Worm (Caenorhabditis elegans) whole organism, L3 larva: ENCODE measurements around the gene unc-46.

ENCODE experiments used
- ZK546.5 ChIP-seq: sonication (generic microtip); optimal IDR thresholded peaks from 2 replicates; lab custom pipeline; 2017; ENCODE audit warnings: missing biosample characterization, missing genetic modification characterization
- aly-2 ChIP-seq: fragments of 150-350 bp; optimal IDR thresholded peaks from 2 replicates; lab custom pipeline; 2014; ENCODE audit warnings: missing biosample characterization, missing genetic modification characterization
- ama-1 ChIP-seq: fragments of 150-350 bp; optimal IDR thresholded peaks from 2 replicates; lab custom pipeline; 2018
- ceh-16 ChIP-seq: sonication (generic microtip); optimal IDR thresholded peaks from 2 replicates; lab custom pipeline; 2017; ENCODE audit warnings: missing biosample characterization, missing genetic modification characterization
- daf-12 ChIP-seq: fragments of 150-350 bp; optimal IDR thresholded peaks from 2 replicates; lab custom pipeline; 2014; ENCODE audit warnings: missing biosample characterization, missing genetic modification reagents, missing genetic modification characterization
- egl-27 ChIP-seq: sonication (generic microtip); optimal IDR thresholded peaks from 4 replicates; lab custom pipeline; 2017; ENCODE audit warnings: missing biosample characterization, missing genetic modification reagents, missing genetic modification characterization
- elt-1 ChIP-seq: fragments of 150-350 bp; optimal IDR thresholded peaks from 2 replicates; lab custom pipeline; 2014; ENCODE audit warnings: missing biosample characterization, missing genetic modification characterization
- elt-3 ChIP-seq, 3 experiments: fragments of 150-350 bp in 1 of 3; sonication (generic microtip) in 2 of 3; optimal IDR thresholded peaks; 2 replicates in 2 of 3; 4 replicates in 1 of 3; lab custom pipeline; 2014 to 2017; ENCODE audit warnings: missing biosample characterization in 3 of 3, missing genetic modification characterization in 3 of 3
- eor-1 ChIP-seq, 2 experiments: fragments of 150-350 bp; optimal IDR thresholded peaks; 2 replicates each; lab custom pipeline; 2014 to 2018; ENCODE audit warnings: missing biosample characterization in 2 of 2, missing genetic modification characterization in 2 of 2
- fkh-10 ChIP-seq: sonication (generic microtip); optimal IDR thresholded peaks from 2 replicates; lab custom pipeline; 2017; ENCODE audit warnings: missing biosample characterization, missing genetic modification reagents, missing genetic modification characterization
- hmg-11 ChIP-seq: sonication (generic microtip); optimal IDR thresholded peaks from 2 replicates; lab custom pipeline; 2016; ENCODE audit warnings: missing genetic modification characterization, missing compliant biosample characterization
- jun-1 ChIP-seq: fragments of 150-350 bp; optimal IDR thresholded peaks from 2 replicates; lab custom pipeline; 2014; ENCODE audit warnings: missing biosample characterization, missing genetic modification reagents, missing genetic modification characterization
- lin-15B ChIP-seq: fragments of 150-350 bp; optimal IDR thresholded peaks from 2 replicates; lab custom pipeline; 2014; ENCODE audit warnings: missing biosample characterization, missing genetic modification characterization
- mdl-1 ChIP-seq: fragments of 150-350 bp; optimal IDR thresholded peaks from 2 replicates; lab custom pipeline; 2014; ENCODE audit warnings: missing biosample characterization, missing genetic modification characterization
- mml-1 ChIP-seq: fragments of 150-350 bp; sonication (generic microtip); optimal IDR thresholded peaks from 3 replicates; lab custom pipeline; 2014; ENCODE audit warnings: missing biosample characterization, missing genetic modification characterization
- nfya-1 ChIP-seq: sonication (generic microtip); optimal IDR thresholded peaks from 2 replicates; lab custom pipeline; 2017; ENCODE audit warnings: missing genetic modification characterization, mild to moderate bottlenecking, missing compliant biosample characterization, antibody characterized with exemption, moderate library complexity; ENCODE audit not compliant: insufficient read depth
- nhr-23 ChIP-seq: fragments of 150-350 bp; optimal IDR thresholded peaks from 2 replicates; lab custom pipeline; 2014; ENCODE audit warnings: missing biosample characterization, missing genetic modification reagents, missing genetic modification characterization
- nhr-237 ChIP-seq: fragments of 150-350 bp; optimal IDR thresholded peaks from 2 replicates; lab custom pipeline; 2014; ENCODE audit warnings: missing biosample characterization, missing genetic modification characterization
- nhr-25 ChIP-seq: sonication (generic microtip); optimal IDR thresholded peaks from 2 replicates; lab custom pipeline; 2017; ENCODE audit warnings: missing biosample characterization, missing genetic modification characterization
- nhr-28 ChIP-seq: fragments of 150-350 bp; optimal IDR thresholded peaks from 2 replicates; lab custom pipeline; 2014; ENCODE audit warnings: missing biosample characterization, missing genetic modification characterization
- nhr-43 ChIP-seq: sonication (generic microtip); optimal IDR thresholded peaks from 2 replicates; lab custom pipeline; 2016; ENCODE audit warnings: mild to moderate bottlenecking, missing genetic modification characterization, missing compliant biosample characterization; ENCODE audit not compliant: poor library complexity, severe bottlenecking
- nhr-67 ChIP-seq: fragments of 150-350 bp; optimal IDR thresholded peaks from 2 replicates; lab custom pipeline; 2014; ENCODE audit warnings: missing biosample characterization, missing genetic modification characterization
- pha-4 ChIP-seq: fragments of 150-350 bp; optimal IDR thresholded peaks from 2 replicates; lab custom pipeline; 2014; ENCODE audit warnings: missing biosample characterization, missing genetic modification reagents, missing genetic modification characterization
- pqm-1 ChIP-seq: fragments of 150-350 bp; optimal IDR thresholded peaks from 2 replicates; lab custom pipeline; 2017; ENCODE audit warnings: missing biosample characterization, missing genetic modification characterization, inconsistent platforms
- sea-2 ChIP-seq: fragments of 150-350 bp; sonication (generic microtip); optimal IDR thresholded peaks from 4 replicates; lab custom pipeline; 2014; ENCODE audit warnings: missing biosample characterization, missing genetic modification reagents, missing genetic modification characterization
- skn-1 ChIP-seq: fragments of 150-350 bp; optimal IDR thresholded peaks from 2 replicates; lab custom pipeline; 2014; ENCODE audit warnings: missing biosample characterization, missing genetic modification characterization
- snpc-4 ChIP-seq: fragments of 150-350 bp; optimal IDR thresholded peaks from 2 replicates; lab custom pipeline; 2014; ENCODE audit warnings: missing biosample characterization, missing genetic modification characterization
- tbx-2 ChIP-seq: sonication (generic microtip); optimal IDR thresholded peaks from 2 replicates; lab custom pipeline; 2016; ENCODE audit warnings: mild to moderate bottlenecking, missing genetic modification characterization, missing compliant biosample characterization
- unc-39 ChIP-seq: sonication (generic microtip); optimal IDR thresholded peaks from 4 replicates; lab custom pipeline; 2017; ENCODE audit warnings: missing biosample characterization, missing genetic modification characterization
- unc-62 ChIP-seq: fragments of 150-350 bp; sonication (generic microtip); optimal IDR thresholded peaks from 4 replicates; lab custom pipeline; 2014; ENCODE audit warnings: missing biosample characterization, missing genetic modification reagents, missing genetic modification characterization
- zag-1 ChIP-seq: fragments of 150-350 bp; optimal IDR thresholded peaks from 2 replicates; lab custom pipeline; 2014; ENCODE audit warnings: missing biosample characterization, missing genetic modification characterization
- ztf-11 ChIP-seq: fragments of 150-350 bp; optimal IDR thresholded peaks from 2 replicates; lab custom pipeline; 2014; ENCODE audit warnings: missing biosample characterization, missing genetic modification characterization
- ztf-4 ChIP-seq: fragments of 150-350 bp; optimal IDR thresholded peaks from 2 replicates; lab custom pipeline; 2014; ENCODE audit warnings: missing biosample characterization, missing genetic modification characterization

The unc-46 gene

DNA sequence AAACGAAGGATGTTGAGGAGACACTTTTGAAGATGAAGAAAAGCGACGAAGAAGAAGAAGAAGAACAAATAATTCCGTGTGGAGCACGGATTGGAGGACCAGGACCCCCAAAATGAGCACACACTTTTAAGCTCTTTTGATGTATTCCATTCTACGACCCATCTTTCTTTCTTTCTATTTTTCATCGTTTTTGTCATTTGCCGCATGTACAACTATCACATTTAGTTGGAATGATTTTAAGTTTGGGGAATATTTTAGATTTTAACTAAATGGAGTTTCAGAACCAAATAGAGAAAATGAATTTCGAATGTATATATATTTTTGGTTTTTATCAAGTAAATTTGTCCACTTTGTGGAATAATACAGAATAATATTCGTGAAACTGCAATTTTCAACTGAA is at the start of gene unc-46:
TSS of gene unc-46 (minus strand) at position 101 of the 400 bp plus-strand sequence.
- TF ChIP-seq mdl-1: no peak
- no peak for TF ChIP-seq ZK546.5 (tag; lab: Kevin White, UChicago)
- no peak for TF ChIP-seq sea-2 (GFP tag; lab: Kevin White, UChicago)
- TF ChIP-seq, all 47 proteins: peak for 0

DNA sequence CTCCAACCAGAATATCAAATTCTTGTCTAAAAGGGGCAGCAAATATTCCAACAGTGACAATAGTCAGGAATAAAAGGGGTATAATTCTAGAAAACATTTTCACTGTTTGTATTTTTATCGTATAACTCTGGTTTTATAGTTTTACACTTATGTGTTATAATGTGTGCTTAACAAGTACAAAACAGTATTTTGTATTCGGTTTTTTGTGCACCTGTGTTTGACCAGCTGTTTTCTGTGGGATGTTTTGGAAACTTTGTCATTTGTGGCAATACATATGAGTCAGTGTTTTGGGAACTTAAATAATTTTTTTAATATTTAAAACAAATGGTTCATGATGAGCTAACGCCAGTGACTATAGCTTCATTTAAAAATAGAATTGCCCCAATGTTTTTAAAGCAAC is 47.6 kb upstream of the unc-46 start, which contains the start of gene F14F9.6:
TSS of gene F14F9.6 (minus strand) at position 101 of the 400 bp plus-strand sequence.
- TF ChIP-seq lin-15B (tag; lab: Kevin White, UChicago) (no peak), unc-62 (GFP tag; lab: Kevin White, UChicago) (no peak), pqm-1 (tag; lab: Kevin White, UChicago) (no peak), mml-1 (tag; lab: Kevin White, UChicago) (no peak), ztf-4 (tag; lab: Kevin White, UChicago) (no peak), eor-1 (tag; optimal IDR thresholded peaks at IDR 0.05; lab: Kevin White, UChicago) (no peak), jun-1 (tag; lab: Kevin White, UChicago) (no peak), nhr-23 (no peak), hmg-11 (tag; lab: Kevin White, UChicago) (no peak), pha-4 (tag; lab: Kevin White, UChicago) (no peak), nhr-25 (tag; lab: Kevin White, UChicago) (no peak), nhr-237 (tag; lab: Kevin White, UChicago) (no peak), daf-12 (tag; lab: Kevin White, UChicago) (no peak), ceh-16 (no peak), sea-2 (GFP tag; lab: Kevin White, UChicago) (no peak), nhr-28 (tag; lab: Kevin White, UChicago) (no peak), skn-1 (no peak), nhr-43 (tag; lab: Kevin White, UChicago) (no peak), zag-1 (tag; lab: Kevin White, UChicago) (no peak), tbx-2 (no peak)

ce11 chrV:5144541-5144940 is 45.7 kb upstream of the unc-46 start, which contains the start of gene F14F9.2:
TSS of gene F14F9.2 (plus strand) at chrV:5144841.
- TF ChIP-seq nhr-237 (tag; lab: Kevin White, UChicago) (no peak), snpc-4 (no peak), elt-1 (tag; lab: Kevin White, UChicago) (no peak), ama-1 (no peak), elt-3 (tag; optimal IDR thresholded peaks at IDR 0.05; lab: Kevin White, UChicago) (no peak), skn-1 (no peak), mml-1 (tag; lab: Kevin White, UChicago) (no peak), nfya-1 (no peak), daf-12 (tag; lab: Kevin White, UChicago) (no peak)
- TF ChIP-seq, all 47 proteins: peak for 0

DNA sequence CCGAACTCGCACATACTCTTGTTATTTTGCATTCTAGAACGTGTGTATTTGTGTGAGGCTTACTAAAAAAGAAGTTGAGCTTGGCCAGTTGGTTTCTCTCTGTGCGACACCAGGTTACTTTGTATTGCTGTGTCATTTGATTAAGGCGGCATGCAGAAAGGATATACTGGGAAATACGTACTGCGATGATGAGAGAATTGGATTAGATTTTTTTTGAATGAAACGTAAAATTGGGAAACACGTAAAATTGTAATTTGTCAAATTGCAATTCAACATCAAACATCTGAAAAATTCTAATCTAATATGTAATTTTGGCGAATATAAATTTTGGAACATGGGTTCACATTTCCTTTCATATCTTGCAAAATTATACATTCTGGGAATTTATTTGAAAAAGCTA is 45.0 kb upstream of the unc-46 start, which contains the start of gene srh-129:
TSS of gene srh-129 (minus strand) at position 101 of the 400 bp plus-strand sequence.
- no peak for TF ChIP-seq nhr-237 (tag; lab: Kevin White, UChicago)

ce11 chrV:5137919-5138318 is 39.1 kb upstream of the unc-46 start, which contains the start of gene F14F9.3:
TSS of gene F14F9.3 (plus strand) at chrV:5138219.
- TF ChIP-seq sea-2 (GFP tag; lab: Kevin White, UChicago): no peak
- TF ChIP-seq ztf-11 (tag; lab: Kevin White, UChicago): no peak
- no peak for TF ChIP-seq unc-39 (tag; lab: Kevin White, UChicago)
- no peak for TF ChIP-seq lin-15B (tag; lab: Kevin White, UChicago)
- TF ChIP-seq skn-1: no peak

DNA sequence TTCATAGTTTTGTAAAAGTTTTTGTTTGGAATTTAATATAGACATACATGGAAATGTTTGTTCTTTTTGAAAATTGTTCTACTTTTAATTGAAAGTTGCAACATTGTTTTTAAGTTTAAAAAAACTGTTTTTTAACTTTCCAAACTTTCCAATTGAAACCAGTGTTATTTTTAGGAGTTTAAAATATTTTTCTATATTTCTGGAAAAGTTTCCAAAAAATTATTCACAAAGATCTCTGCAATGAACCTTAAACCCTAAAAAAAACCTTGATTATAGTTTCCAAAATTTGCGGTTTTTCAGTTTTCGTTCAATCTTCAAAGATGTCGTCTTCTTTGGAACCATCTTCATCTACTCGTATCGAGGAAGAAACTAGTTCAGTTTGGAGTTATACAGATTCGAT is 33.6 kb upstream of the unc-46 start, which contains the start of gene F14F9.4:
TSS of gene F14F9.4 (plus strand) at position 301 of the 400 bp plus-strand sequence.
- TF ChIP-seq fkh-10 (no peak), skn-1 (no peak), egl-27 (no peak), nhr-67 (tag; lab: Kevin White, UChicago) (no peak), nhr-43 (tag; lab: Kevin White, UChicago) (no peak), ztf-11 (tag; lab: Kevin White, UChicago) (no peak), pqm-1 (tag; lab: Kevin White, UChicago) (no peak), zag-1 (tag; lab: Kevin White, UChicago) (no peak), aly-2 (tag; lab: Kevin White, UChicago) (no peak)
